Worm (Caenorhabditis elegans): Measurements from ENCODE around the gene srab-1.

DNA sequence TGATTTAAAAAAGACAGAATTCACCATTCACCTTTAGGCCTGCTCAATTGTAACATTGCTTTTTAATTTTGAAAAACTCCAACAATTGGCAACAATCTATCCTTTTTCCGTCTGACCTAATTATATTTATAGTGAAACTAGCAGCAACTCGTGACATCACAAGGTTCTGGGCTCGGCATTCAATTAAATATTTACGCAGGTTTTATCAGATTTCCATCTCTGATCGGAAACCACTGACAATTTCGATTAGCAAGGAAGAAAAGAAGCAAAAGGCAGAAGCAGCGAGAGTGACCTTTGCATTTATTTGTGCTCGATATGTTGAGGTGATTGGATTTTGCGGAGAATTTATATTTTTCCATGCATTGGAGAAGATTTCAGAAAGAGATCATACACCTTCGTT, 11.5 kb downstream of the srab-1 start:
- TF ChIP-seq dmd-4 (tag; optimal IDR thresholded peaks at IDR 0.05; ENCODE audit: borderline replicate concordance) (no peak), lim-6 (tag; optimal IDR thresholded peaks at IDR 0.05) (no peak), ceh-14 (tag; optimal IDR thresholded peaks at IDR 0.05) (no peak), sox-2 (GFP tag; IDR thresholded peaks at IDR 0.05) (no peak), ets-4 (tag; optimal IDR thresholded peaks at IDR 0.05) (no peak), ceh-48 (tag; optimal IDR thresholded peaks at IDR 0.05) (no peak), dve-1 (tag; optimal IDR thresholded peaks at IDR 0.05) (no peak), ttx-3 (tag; optimal IDR thresholded peaks at IDR 0.05) (no peak), ceh-30 (tag; optimal IDR thresholded peaks at IDR 0.05) (no peak), sox-4 (tag; optimal IDR thresholded peaks at IDR 0.05) (no peak), odd-2 (tag; optimal IDR thresholded peaks at IDR 0.05) (no peak), fkh-10 (GFP tag; optimal IDR thresholded peaks at IDR 0.05) (no peak), F13H6.1 (tag; optimal IDR thresholded peaks at IDR 0.05) (no peak)

Measured in whole organism, late embryonic.